Fruit fly (Drosophila melanogaster) whole organism, adult: ENCODE measurements around the gene TSG101.
A peak's percentile ranks its signal among the peaks of the same experiment; 100 is the strongest.

Source experiments
- CG11617 ChIP-seq: fragments of 200-800 bp; sonication (Bioruptor generic); optimal IDR thresholded peaks from 2 replicates; lab custom pipeline; 2017; ENCODE audit warnings: mild to moderate bottlenecking, missing biosample characterization, missing genetic modification reagents, missing genetic modification characterization
- CG12768 ChIP-seq: fragments of 200-800 bp; sonication (Bioruptor generic); optimal IDR thresholded peaks from 2 replicates; lab custom pipeline; 2017; ENCODE audit warnings: missing biosample characterization, missing genetic modification characterization, mild to moderate bottlenecking, moderate library complexity, missing genetic modification reagents
- CG14711 ChIP-seq: fragments of 200-800 bp; sonication (Bioruptor generic); optimal IDR thresholded peaks from 2 replicates; lab custom pipeline; 2018; ENCODE audit warnings: missing biosample characterization, mild to moderate bottlenecking, missing genetic modification characterization, moderate library complexity
- CG1620 ChIP-seq: fragments of 200-800 bp; sonication (Bioruptor generic); optimal IDR thresholded peaks from 2 replicates; lab custom pipeline; 2016; ENCODE audit warnings: missing biosample characterization, missing genetic modification characterization
- CG33017 ChIP-seq: fragments of 200-800 bp; sonication (Bioruptor generic); optimal IDR thresholded peaks from 2 replicates; lab custom pipeline; 2018; ENCODE audit warnings: missing biosample characterization, mild to moderate bottlenecking, missing genetic modification characterization, moderate library complexity
- CG5204 ChIP-seq: fragments of 200-800 bp; sonication (Bioruptor generic); optimal IDR thresholded peaks from 2 replicates; lab custom pipeline; 2016; ENCODE audit warnings: missing biosample characterization, missing genetic modification characterization
- CG7045 ChIP-seq: fragments of 200-800 bp; sonication (Bioruptor generic); optimal IDR thresholded peaks from 2 replicates; lab custom pipeline; 2017; ENCODE audit warnings: missing biosample characterization, mild to moderate bottlenecking, missing genetic modification characterization
- CG7101 ChIP-seq: fragments of 200-800 bp; sonication (Bioruptor generic); optimal IDR thresholded peaks from 2 replicates; lab custom pipeline; 2018; ENCODE audit warnings: missing biosample characterization, mild to moderate bottlenecking, missing genetic modification characterization, moderate library complexity
- Clk ChIP-seq: fragments of 200-800 bp; sonication (Bioruptor generic); optimal IDR thresholded peaks from 2 replicates; lab custom pipeline; 2017; ENCODE audit warnings: missing biosample characterization, missing genetic modification characterization
- Crg-1 ChIP-seq: fragments of 200-800 bp; sonication (Bioruptor generic); optimal IDR thresholded peaks from 2 replicates; lab custom pipeline; 2016; ENCODE audit warnings: missing biosample characterization, missing genetic modification characterization
- Hr96 ChIP-seq: fragments of 200-800 bp; sonication (Bioruptor generic); optimal IDR thresholded peaks from 2 replicates; lab custom pipeline; 2016; ENCODE audit warnings: missing biosample characterization, missing genetic modification characterization
- Mnt ChIP-seq: fragments of 200-800 bp; sonication (Bioruptor generic); optimal IDR thresholded peaks from 2 replicates; lab custom pipeline; 2016; ENCODE audit warnings: missing biosample characterization, mild to moderate bottlenecking, missing genetic modification characterization
- bab1 ChIP-seq: fragments of 200-800 bp; sonication (Bioruptor generic); optimal IDR thresholded peaks from 3 replicates; lab custom pipeline; 2019; ENCODE audit warnings: missing biosample characterization, mild to moderate bottlenecking, missing genetic modification characterization, moderate library complexity
- cic ChIP-seq: fragments of 200-800 bp; sonication (Bioruptor generic); optimal IDR thresholded peaks from 2 replicates; lab custom pipeline; 2017; ENCODE audit warnings: missing biosample characterization, mild to moderate bottlenecking, missing genetic modification characterization, moderate library complexity
- cnc ChIP-seq, 2 experiments: fragments of >200 bp; optimal IDR thresholded peaks; 2 replicates each; lab custom pipeline; 2017
- kay ChIP-seq: fragments of 200-800 bp; sonication (Bioruptor generic); peaks from one replicate; lab custom pipeline; 2016; ENCODE audit warnings: missing biosample characterization, missing genetic modification characterization, borderline replicate concordance
- ovo ChIP-seq: fragments of 200-800 bp; sonication (Bioruptor generic); optimal IDR thresholded peaks from 2 replicates; lab custom pipeline; 2016; ENCODE audit warnings: missing biosample characterization, missing genetic modification characterization
- pad ChIP-seq: fragments of 200-800 bp; sonication (Bioruptor generic); optimal IDR thresholded peaks from 3 replicates; lab custom pipeline; 2017; ENCODE audit warnings: missing biosample characterization, missing genetic modification characterization, mild to moderate bottlenecking, moderate library complexity, missing genetic modification reagents
- tj ChIP-seq: fragments of 200-800 bp; sonication (Bioruptor generic); optimal IDR thresholded peaks from 3 replicates; lab custom pipeline; 2017; ENCODE audit warnings: missing biosample characterization, mild to moderate bottlenecking, missing genetic modification characterization, moderate library complexity
- toe ChIP-seq: fragments of 200-800 bp; sonication (Bioruptor generic); optimal IDR thresholded peaks from 2 replicates; lab custom pipeline; 2016; ENCODE audit warnings: missing biosample characterization, missing genetic modification characterization

Gene TSG101

dm6 chr3L:16860322-16860721 lies 18.2 kb downstream of the TSG101 start, which contains the start of gene CG13029:
TSS of gene CG13029 (plus strand) at chr3L:16860622.
- TF ChIP-seq CG5204 (GFP tag; lab: Kevin White, UChicago) (no peak), CG33017 (tag; lab: Kevin White, UChicago) (no peak), bab1 (GFP tag; lab: Kevin White, UChicago) (no peak), pad (no peak), tj (GFP tag; lab: Kevin White, UChicago) (no peak)

- TF ChIP-seq tj (GFP tag; lab: Kevin White, UChicago) = no peak
- TF ChIP-seq ovo (GFP tag; lab: Kevin White, UChicago) = no peak
- TF ChIP-seq CG7101 (tag; lab: Kevin White, UChicago) = no peak
- no peak for TF ChIP-seq cnc (optimal IDR thresholded peaks at IDR 0.05; lab: Kevin White, UChicago)
- no peak for TF ChIP-seq pad
- no peak for TF ChIP-seq kay (GFP tag; lab: Kevin White, UChicago)
- TF ChIP-seq CG12768 (GFP tag; lab: Kevin White, UChicago) = no peak
- no peak for TF ChIP-seq toe
- TF ChIP-seq Mnt = no peak
- TF ChIP-seq CG33017 (tag; lab: Kevin White, UChicago) = no peak
- TF ChIP-seq CG1620 = no peak
- no peak for TF ChIP-seq CG11617 (GFP tag; lab: Kevin White, UChicago)
- no peak for TF ChIP-seq bab1 (GFP tag; lab: Kevin White, UChicago)
- TF ChIP-seq Hr96 (GFP tag; lab: Kevin White, UChicago) = no peak
These were observed 18.8 kb downstream of the TSG101 start for dm6 chr3L:16860879-16861278.

DNA sequence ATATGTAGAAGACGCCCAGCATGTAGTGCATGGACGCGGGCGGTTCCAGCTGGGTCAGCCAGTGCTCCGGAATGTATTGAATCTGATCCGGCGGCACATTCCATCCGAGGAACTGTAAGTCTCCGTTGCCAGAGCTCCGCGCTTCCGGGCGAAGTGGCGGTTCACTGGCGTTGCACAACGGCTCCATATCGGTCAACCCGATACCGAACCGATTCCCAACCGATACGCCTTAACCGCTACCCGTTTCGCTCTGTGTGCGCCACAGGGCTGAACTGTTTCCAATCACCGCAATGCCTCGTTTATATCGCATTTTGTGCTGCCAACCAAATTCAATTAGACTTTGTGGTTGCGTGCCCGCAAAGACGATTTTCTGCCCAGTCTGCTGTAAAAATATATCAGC lies 20.2 kb downstream of the TSG101 start, which contains the start of gene Rh4:
Gene Rh4, minus strand, starts transcription at position 234 of the 400 bp plus-strand sequence.
- no peak for TF ChIP-seq kay (GFP tag; lab: Kevin White, UChicago)
- TF ChIP-seq bab1 (GFP tag; lab: Kevin White, UChicago) = no peak

dm6 chr3L:16862958-16863357 lies 20.9 kb downstream of the TSG101 start, which contains the start of gene CG9951:
TSS of gene CG9951 (plus strand) at chr3L:16863164.
- TF ChIP-seq cic (GFP tag; lab: Kevin White, UChicago) (no peak), bab1 (GFP tag; lab: Kevin White, UChicago) (peak; percentile 6)

dm6 chr3L:16865123-16865831 lies 23.2 kb downstream of the TSG101 start, which contains the start of gene Lmpt:
TSS of gene Lmpt (plus strand) at chr3L:16865295.
- no peak for TF ChIP-seq Clk (GFP tag; lab: Kevin White, UChicago)
- TF ChIP-seq CG5204 (GFP tag; lab: Kevin White, UChicago) = no peak
- TF ChIP-seq CG7101 (tag; lab: Kevin White, UChicago) = peak; percentile 30
- peak; percentile 11 for TF ChIP-seq Mnt
- TF ChIP-seq bab1 (GFP tag; lab: Kevin White, UChicago) = peak; percentile 34

dm6 chr3L:16865832-16866163 lies 23.7 kb downstream of the TSG101 start:
- TF ChIP-seq CG14711 (tag; lab: Kevin White, UChicago) (no peak), Clk (GFP tag; lab: Kevin White, UChicago) (no peak), CG7101 (tag; lab: Kevin White, UChicago) (no peak), CG7045 (GFP tag; lab: Kevin White, UChicago) (no peak), pad (no peak), toe (no peak), CG11617 (GFP tag; lab: Kevin White, UChicago) (no peak), bab1 (GFP tag; lab: Kevin White, UChicago) (no peak), CG33017 (tag; lab: Kevin White, UChicago) (no peak), Hr96 (GFP tag; lab: Kevin White, UChicago) (no peak), cnc (optimal IDR thresholded peaks at IDR 0.05; lab: Kevin White, UChicago) (no peak), Crg-1 (GFP tag; lab: Kevin White, UChicago) (no peak), Mnt (no peak), tj (GFP tag; lab: Kevin White, UChicago) (no peak), cic (GFP tag; lab: Kevin White, UChicago) (no peak), CG12768 (GFP tag; lab: Kevin White, UChicago) (no peak), ovo (GFP tag; lab: Kevin White, UChicago) (no peak), CG5204 (GFP tag; lab: Kevin White, UChicago) (no peak)

DNA sequence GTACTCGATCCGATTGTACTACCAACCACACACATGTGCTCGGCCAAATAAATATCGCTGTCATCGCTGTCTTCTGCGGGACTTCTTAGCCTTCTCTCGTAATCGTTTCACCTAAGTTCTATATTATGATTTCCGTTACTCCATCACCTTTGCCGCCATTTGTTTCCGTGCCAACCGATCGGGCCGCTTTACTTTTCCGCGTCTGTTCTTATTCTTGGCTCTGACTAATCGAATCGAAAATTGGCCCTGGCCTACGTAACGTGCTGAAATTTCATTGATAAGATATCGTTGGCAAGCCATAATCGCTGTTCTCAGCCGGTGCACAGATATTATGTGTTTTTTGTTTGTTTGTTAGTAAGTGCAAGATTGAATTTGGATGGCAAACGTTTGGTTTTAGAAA lies 25.1 kb downstream of the TSG101 start:
- TF ChIP-seq Clk (GFP tag; lab: Kevin White, UChicago) (no peak), CG7101 (tag; lab: Kevin White, UChicago) (no peak), pad (no peak), bab1 (GFP tag; lab: Kevin White, UChicago) (no peak), Hr96 (GFP tag; lab: Kevin White, UChicago) (no peak), CG14711 (tag; lab: Kevin White, UChicago) (no peak), cnc (optimal IDR thresholded peaks at IDR 0.05; lab: Kevin White, UChicago) (no peak), CG5204 (GFP tag; lab: Kevin White, UChicago) (no peak), Mnt (no peak), cic (GFP tag; lab: Kevin White, UChicago) (no peak), CG1620 (no peak), ovo (GFP tag; lab: Kevin White, UChicago) (no peak), CG11617 (GFP tag; lab: Kevin White, UChicago) (no peak), CG12768 (GFP tag; lab: Kevin White, UChicago) (no peak)
